Fruit fly (Drosophila melanogaster) whole organism, prepupa: ENCODE results near the gene Aef1.

Source experiments
- Blimp-1 ChIP-seq: fragments of 200-800 bp; sonication (Bioruptor generic); optimal IDR thresholded peaks from 3 replicates; lab custom pipeline; 2017; ENCODE audit warnings: missing biosample characterization, missing genetic modification characterization, mild to moderate bottlenecking, moderate library complexity, missing genetic modification reagents
- CG10631 ChIP-seq: fragments of 200-800 bp; sonication (Bioruptor generic); optimal IDR thresholded peaks from 2 replicates; lab custom pipeline; 2016; ENCODE audit warnings: missing biosample characterization, missing genetic modification characterization
- CG11294 ChIP-seq: fragments of 200-800 bp; sonication (Bioruptor generic); IDR thresholded peaks from 2 replicates; pipeline ENCODE4 v1.3.6; 2022; ENCODE audit warnings: missing biosample characterization, missing genetic modification characterization
- CG11762 ChIP-seq: fragments of 200-800 bp; sonication (Bioruptor generic); optimal IDR thresholded peaks from 3 replicates; lab custom pipeline; 2016; ENCODE audit warnings: missing biosample characterization, missing genetic modification characterization; ENCODE audit not compliant: insufficient read depth
- CG15336 ChIP-seq: fragments of 200-800 bp; sonication (Bioruptor generic); IDR thresholded peaks from 2 replicates; pipeline ENCODE4 v1.3.6; 2022; ENCODE audit warnings: missing biosample characterization, missing genetic modification characterization
- CG1621 ChIP-seq: fragments of 200-800 bp; sonication (Bioruptor generic); optimal IDR thresholded peaks from 3 replicates; lab custom pipeline; 2018; ENCODE audit warnings: missing biosample characterization, mild to moderate bottlenecking, missing genetic modification characterization
- CG16779 ChIP-seq: fragments of 200-800 bp; sonication (Bioruptor generic); optimal IDR thresholded peaks from 3 replicates; lab custom pipeline; 2017; ENCODE audit warnings: missing biosample characterization, mild to moderate bottlenecking, missing genetic modification characterization
- CG32006 ChIP-seq: fragments of 200-800 bp; sonication (Bioruptor generic); optimal IDR thresholded peaks from 3 replicates; lab custom pipeline; 2017; ENCODE audit warnings: missing biosample characterization, mild to moderate bottlenecking, missing genetic modification characterization
- CG34406 ChIP-seq: fragments of 200-800 bp; sonication (Bioruptor generic); optimal IDR thresholded peaks from 3 replicates; lab custom pipeline; 2016; ENCODE audit warnings: missing biosample characterization, missing genetic modification characterization
- CG3919 ChIP-seq: fragments of 200-800 bp; sonication (Bioruptor generic); optimal IDR thresholded peaks from 3 replicates; lab custom pipeline; 2016; ENCODE audit warnings: missing biosample characterization, missing genetic modification characterization
- CG4318 ChIP-seq: fragments of 200-800 bp; sonication (Bioruptor generic); optimal IDR thresholded peaks from 3 replicates; lab custom pipeline; 2017; ENCODE audit warnings: missing biosample characterization, mild to moderate bottlenecking, missing genetic modification characterization
- CG6163 ChIP-seq: fragments of 200-800 bp; sonication (Bioruptor generic); IDR thresholded peaks from 3 replicates; pipeline ENCODE4 v1.3.6; 2022; ENCODE audit warnings: missing biosample characterization, missing genetic modification characterization
- CG6276 ChIP-seq: fragments of 200-800 bp; sonication (Bioruptor generic); optimal IDR thresholded peaks from 2 replicates; lab custom pipeline; 2017; ENCODE audit warnings: missing biosample characterization, mild to moderate bottlenecking, missing genetic modification characterization
- CG6792 ChIP-seq: fragments of 200-800 bp; sonication (Bioruptor generic); optimal IDR thresholded peaks from 3 replicates; lab custom pipeline; 2016; ENCODE audit warnings: missing biosample characterization, missing genetic modification characterization
- CG6808 ChIP-seq: fragments of 200-800 bp; sonication (Bioruptor generic); optimal IDR thresholded peaks from 3 replicates; lab custom pipeline; 2017; ENCODE audit warnings: missing biosample characterization, missing genetic modification characterization, mild to moderate bottlenecking, moderate library complexity, missing genetic modification reagents
- CG6854 ChIP-seq: fragments of 200-800 bp; sonication (Bioruptor generic); optimal IDR thresholded peaks from 2 replicates; lab custom pipeline; 2017; ENCODE audit warnings: missing biosample characterization, mild to moderate bottlenecking, missing genetic modification characterization
- CG7368 ChIP-seq: fragments of 200-800 bp; sonication (Bioruptor generic); optimal IDR thresholded peaks from 3 replicates; lab custom pipeline; 2016; ENCODE audit warnings: missing biosample characterization, missing genetic modification characterization
- CG8119 ChIP-seq: fragments of 200-800 bp; sonication (Bioruptor generic); IDR thresholded peaks from 3 replicates; pipeline ENCODE4 v1.3.6; 2022; ENCODE audit warnings: missing biosample characterization, missing genetic modification characterization
- CG8319 ChIP-seq: fragments of 200-800 bp; sonication (Bioruptor generic); optimal IDR thresholded peaks from 3 replicates; lab custom pipeline; 2016; ENCODE audit warnings: missing biosample characterization, missing genetic modification characterization
- CG8632 ChIP-seq: fragments of 200-800 bp; sonication (Bioruptor generic); optimal IDR thresholded peaks from 3 replicates; lab custom pipeline; 2016; ENCODE audit warnings: missing biosample characterization, missing genetic modification characterization
- Eip75B ChIP-seq: fragments of 200-800 bp; sonication (Bioruptor generic); optimal IDR thresholded peaks from 3 replicates; lab custom pipeline; 2016; ENCODE audit warnings: missing biosample characterization, missing genetic modification characterization
- Eip78C ChIP-seq: fragments of 200-800 bp; sonication (Bioruptor generic); peaks from one replicate; lab custom pipeline; 2016; ENCODE audit warnings: missing biosample characterization, missing genetic modification characterization
- Ets96B ChIP-seq: fragments of 200-800 bp; optimal IDR thresholded peaks from 2 replicates; lab custom pipeline; 2019; ENCODE audit warnings: missing biosample characterization, mild to moderate bottlenecking, missing genetic modification characterization, moderate library complexity
- Gug ChIP-seq: fragments of 200-800 bp; sonication (Bioruptor generic); IDR thresholded peaks from 2 replicates; pipeline ENCODE4 v1.3.6; 2022; ENCODE audit warnings: missing biosample characterization, missing genetic modification characterization
- Hr39 ChIP-seq: fragments of 200-800 bp; sonication (Bioruptor generic); optimal IDR thresholded peaks from 2 replicates; lab custom pipeline; 2016; ENCODE audit warnings: missing biosample characterization, missing genetic modification characterization
- Hr4 ChIP-seq: fragments of 200-800 bp; sonication (Bioruptor generic); optimal IDR thresholded peaks from 3 replicates; lab custom pipeline; 2016; ENCODE audit warnings: missing biosample characterization, missing genetic modification characterization
- Lpt ChIP-seq: fragments of 200-800 bp; sonication (Bioruptor generic); optimal IDR thresholded peaks from 3 replicates; lab custom pipeline; 2016; ENCODE audit warnings: missing biosample characterization, missing genetic modification characterization
- Met ChIP-seq: fragments of 200-800 bp; sonication (Bioruptor generic); optimal IDR thresholded peaks from 3 replicates; lab custom pipeline; 2016; ENCODE audit warnings: missing biosample characterization, missing genetic modification characterization
- OdsH ChIP-seq: fragments of 200-800 bp; sonication (Bioruptor generic); optimal IDR thresholded peaks from 3 replicates; lab custom pipeline; 2016; ENCODE audit warnings: missing biosample characterization, missing genetic modification characterization
- Smox ChIP-seq: fragments of 200-800 bp; sonication (Bioruptor generic); optimal IDR thresholded peaks from 3 replicates; lab custom pipeline; 2016; ENCODE audit warnings: missing biosample characterization, missing genetic modification characterization
- Sox14 ChIP-seq: fragments of 200-800 bp; sonication (Bioruptor generic); optimal IDR thresholded peaks from 3 replicates; lab custom pipeline; 2016; ENCODE audit warnings: missing biosample characterization, missing genetic modification characterization
- Sox15 ChIP-seq: fragments of 200-800 bp; sonication (Bioruptor generic); optimal IDR thresholded peaks from 3 replicates; lab custom pipeline; 2016; ENCODE audit warnings: missing biosample characterization, missing genetic modification characterization
- dac ChIP-seq: fragments of 200-800 bp; sonication (Bioruptor generic); optimal IDR thresholded peaks from 2 replicates; lab custom pipeline; 2017; ENCODE audit warnings: missing biosample characterization, mild to moderate bottlenecking, missing genetic modification characterization
- dsx ChIP-seq: fragments of 200-800 bp; optimal IDR thresholded peaks from 3 replicates; lab custom pipeline; 2019; ENCODE audit warnings: missing biosample characterization, mild to moderate bottlenecking, missing genetic modification characterization, moderate library complexity; ENCODE audit not compliant: poor library complexity, severe bottlenecking
- eg ChIP-seq: fragments of 200-800 bp; sonication (Bioruptor generic); IDR thresholded peaks from 3 replicates; pipeline ENCODE4 v1.3.6; 2022; ENCODE audit warnings: missing biosample characterization, missing genetic modification characterization
- fd85E ChIP-seq: fragments of 200-800 bp; sonication (Bioruptor generic); optimal IDR thresholded peaks from 3 replicates; lab custom pipeline; 2016; ENCODE audit warnings: missing biosample characterization, missing genetic modification characterization
- fkh ChIP-seq: fragments of 200-800 bp; sonication (Bioruptor generic); optimal IDR thresholded peaks from 3 replicates; lab custom pipeline; 2017; ENCODE audit warnings: missing biosample characterization, mild to moderate bottlenecking, missing genetic modification characterization, moderate library complexity
- lz ChIP-seq: fragments of 200-800 bp; sonication (Bioruptor generic); optimal IDR thresholded peaks from 3 replicates; lab custom pipeline; 2016; ENCODE audit warnings: missing biosample characterization, missing genetic modification characterization
- net ChIP-seq: fragments of 200-800 bp; sonication (Bioruptor generic); optimal IDR thresholded peaks from 3 replicates; lab custom pipeline; 2016; ENCODE audit warnings: missing biosample characterization, missing genetic modification characterization
- topi ChIP-seq: fragments of 200-800 bp; sonication (Bioruptor generic); optimal IDR thresholded peaks from 3 replicates; lab custom pipeline; 2016; ENCODE audit warnings: missing biosample characterization, missing genetic modification characterization

The Aef1 gene

dm6 chr3L:21406638-21407037 is 26.6 kb upstream of the Aef1 start, which contains the start of gene sa:
sa (minus strand) TSS chr3L:21406738.
- TF ChIP-seq CG1621 (tag; lab: Kevin White, UChicago) (no peak), Blimp-1 (GFP tag; lab: Kevin White, UChicago) (no peak), CG16779 (no peak), Hr4 (no peak), Met (GFP tag; lab: Kevin White, UChicago) (no peak)
- TF ChIP-seq, all 60 proteins: peak for 0

- TF ChIP-seq fkh (GFP tag; lab: Kevin White, UChicago) (peak; percentile 24), CG15336 (GFP tag; lab: Robert Waterston, UW) (no peak)
- TF ChIP-seq, all 60 proteins: peak for 1
Observed at dm6 chr3L:21412140-21412539, 21.1 kb upstream of the Aef1 start.

dm6 chr3L:21414331-21414730 is 18.9 kb upstream of the Aef1 start:
- no peak for TF ChIP-seq fd85E (GFP tag; lab: Kevin White, UChicago)
- TF ChIP-seq dsx (GFP tag; lab: Kevin White, UChicago), result no peak
- no peak for TF ChIP-seq CG11294 (GFP tag; lab: Robert Waterston, UW)
- TF ChIP-seq Eip75B (GFP tag; lab: Kevin White, UChicago), result no peak
- no peak for TF ChIP-seq CG6163 (GFP tag; lab: Robert Waterston, UW)
- TF ChIP-seq Hr39 (GFP tag; lab: Kevin White, UChicago), result no peak
- peak; percentile 53 for TF ChIP-seq Eip78C (GFP tag; lab: Kevin White, UChicago)
- TF ChIP-seq topi (GFP tag; lab: Kevin White, UChicago), result no peak
- no peak for TF ChIP-seq CG3919 (GFP tag; lab: Kevin White, UChicago)
- TF ChIP-seq eg (GFP tag; lab: Robert Waterston, UW), result 0 out of 3 replicates have a peak, but pooled peaks have one; percentile 13
- no peak for TF ChIP-seq Met (GFP tag; lab: Kevin White, UChicago)
- TF ChIP-seq Hr4, result no peak
- no peak for TF ChIP-seq CG6792
- no peak for TF ChIP-seq lz (GFP tag; lab: Kevin White, UChicago)
- no peak for TF ChIP-seq CG8119 (GFP tag; lab: Robert Waterston, UW)
- TF ChIP-seq CG10631 (GFP tag; lab: Kevin White, UChicago), result no peak
- peak; percentile 11; the same call in 1 of the 2 replicates for TF ChIP-seq Gug (GFP tag; lab: Robert Waterston, UW)
- no peak for TF ChIP-seq CG11762 (GFP tag; lab: Kevin White, UChicago)

dm6 chr3L:21416921-21417447 is 16.2 kb upstream of the Aef1 start:
- TF ChIP-seq CG7368 (no peak), CG34406 (GFP tag; lab: Kevin White, UChicago) (no peak), dac (GFP tag; lab: Kevin White, UChicago) (no peak), CG6854 (no peak), Blimp-1 (GFP tag; lab: Kevin White, UChicago) (no peak), OdsH (GFP tag; lab: Kevin White, UChicago) (no peak), CG10631 (GFP tag; lab: Kevin White, UChicago) (no peak), fkh (GFP tag; lab: Kevin White, UChicago) (no peak), CG32006 (GFP tag; lab: Kevin White, UChicago) (no peak), CG8632 (GFP tag; lab: Kevin White, UChicago) (no peak), CG6163 (GFP tag; lab: Robert Waterston, UW) (no peak), Hr4 (no peak), CG8119 (GFP tag; lab: Robert Waterston, UW) (no peak), Gug (GFP tag; lab: Robert Waterston, UW) (no peak), topi (GFP tag; lab: Kevin White, UChicago) (no peak), CG3919 (GFP tag; lab: Kevin White, UChicago) (no peak)

dm6 chr3L:21417884-21418536 is 15.2 kb upstream of the Aef1 start:
- peak; percentile 76 for TF ChIP-seq CG6808
- TF ChIP-seq CG15336 (GFP tag; lab: Robert Waterston, UW), result peak; percentile 70
- peak; percentile 70 for TF ChIP-seq topi (GFP tag; lab: Kevin White, UChicago)
- peak; percentile 83 for TF ChIP-seq net (GFP tag; lab: Kevin White, UChicago)
- peak; percentile 69 for TF ChIP-seq Smox (GFP tag; lab: Kevin White, UChicago)
- peak; percentile 76 for TF ChIP-seq CG6276 (GFP tag; lab: Kevin White, UChicago)
- peak; percentile 50 for TF ChIP-seq Lpt (GFP tag; lab: Kevin White, UChicago)
- TF ChIP-seq Sox14 (GFP tag; lab: Kevin White, UChicago), result no peak
- 0 out of 3 replicates have a peak, but pooled peaks have one; percentile 30 for TF ChIP-seq eg (GFP tag; lab: Robert Waterston, UW)
- TF ChIP-seq CG6163 (GFP tag; lab: Robert Waterston, UW), result peak; percentile 46; the same call in 2 of the 3 replicates
- peak; percentile 74 for TF ChIP-seq Ets96B
- no peak for TF ChIP-seq fd85E (GFP tag; lab: Kevin White, UChicago)
- peak; percentile 69 for TF ChIP-seq CG4318
- peak; percentile 33 for TF ChIP-seq dac (GFP tag; lab: Kevin White, UChicago)
- TF ChIP-seq Hr39 (GFP tag; lab: Kevin White, UChicago), result peak; percentile 24
- peak; percentile 72 for TF ChIP-seq CG6792
- TF ChIP-seq Sox15 (GFP tag; lab: Kevin White, UChicago), result peak; percentile 49
- peak; percentile 70 for TF ChIP-seq Hr4
- TF ChIP-seq CG8319 (GFP tag; lab: Kevin White, UChicago), result peak; percentile 34
